Worm (Caenorhabditis elegans): ENCODE results near the gene cutl-17.

cutl-17 gene

ce11 chrIV:9450375-9450774 is 6.9 kb downstream of the cutl-17 start, which contains the start of gene cpin-1:
TSS of gene cpin-1 (plus strand) at chrIV:9450675.
- TF ChIP-seq nhr-6 (tag; optimal IDR thresholded peaks at IDR 0.05) (no peak), Y55F3AM.14 (GFP tag; optimal IDR thresholded peaks at IDR 0.05) (no peak), nhr-23 (tag; optimal IDR thresholded peaks at IDR 0.05) (no peak), R02D3.7 (tag; optimal IDR thresholded peaks at IDR 0.05) (no peak), ztf-1 (GFP tag; conservative IDR thresholded peaks at IDR 0.05) (no peak), nhr-25 (tag; optimal IDR thresholded peaks at IDR 0.05) (no peak), nhr-237 (tag; optimal IDR thresholded peaks at IDR 0.05) (no peak), sem-4 (tag; optimal IDR thresholded peaks at IDR 0.05) (no peak), lin-11 (tag; optimal IDR thresholded peaks at IDR 0.05) (no peak)

ce11 chrIV:9447209-9447608 is 10.1 kb downstream of the cutl-17 start, which contains the start of gene hsp-12.6:
TSS of gene hsp-12.6 (minus strand) at chrIV:9447228.
- TF ChIP-seq nhr-77 (tag; optimal IDR thresholded peaks at IDR 0.05) (no peak), blmp-1 (tag; optimal IDR thresholded peaks at IDR 0.05; ENCODE audit: insufficient read depth) (no peak), F13H6.1 (tag; optimal IDR thresholded peaks at IDR 0.05) (peak; percentile 47), C34F6.9 (tag; optimal IDR thresholded peaks at IDR 0.05) (peak; percentile 9), lin-11 (tag; optimal IDR thresholded peaks at IDR 0.05) (no peak), lsy-2 (tag; optimal IDR thresholded peaks at IDR 0.05) (peak in 1 of 2 experiments; percentile 33), nhr-237 (tag; optimal IDR thresholded peaks at IDR 0.05) (no peak), nhr-23 (tag; optimal IDR thresholded peaks at IDR 0.05) (no peak), snpc-4 (tag; optimal IDR thresholded peaks at IDR 0.05) (peak; percentile 32), nhr-129 (tag; optimal IDR thresholded peaks at IDR 0.05) (peak; percentile 60), R02D3.7 (tag; optimal IDR thresholded peaks at IDR 0.05) (no peak), peb-1 (tag; optimal IDR thresholded peaks at IDR 0.05) (no peak), skn-1 (tag; optimal IDR thresholded peaks at IDR 0.05) (no peak), sma-9 (GFP tag; optimal IDR thresholded peaks at IDR 0.05) (peak; percentile 69), sma-9 (tag; optimal IDR thresholded peaks at IDR 0.05) (no peak)

DNA sequence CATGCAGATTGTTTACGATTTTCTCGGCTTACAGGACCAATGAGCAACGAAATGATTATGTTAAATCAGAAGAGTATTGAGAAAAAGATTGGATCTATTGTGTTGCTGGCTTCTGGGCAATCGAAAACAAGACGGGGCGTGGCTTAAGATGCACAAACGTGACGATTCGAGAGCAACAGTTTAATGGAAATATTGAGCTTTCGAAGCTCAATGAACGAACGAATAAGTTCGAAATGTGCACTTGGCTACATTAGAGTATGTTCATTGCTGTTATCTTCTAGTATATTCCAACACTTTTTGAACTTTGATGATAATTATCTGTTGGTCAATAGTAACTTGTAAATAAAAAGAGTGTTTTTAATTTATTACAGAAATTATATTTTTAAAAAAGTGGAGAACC is 11.9 kb downstream of the cutl-17 start, which contains the start of gene hsp-12.3:
Gene hsp-12.3 (minus strand): TSS at position 101 of the 400 bp plus-strand sequence.
- no peak for TF ChIP-seq mdl-1 (tag; optimal IDR thresholded peaks at IDR 0.05)
- no peak for TF ChIP-seq ztf-4 (tag; optimal IDR thresholded peaks at IDR 0.05)
- no peak for TF ChIP-seq F13H6.1 (tag; optimal IDR thresholded peaks at IDR 0.05)
- no peak for TF ChIP-seq zag-1 (tag; optimal IDR thresholded peaks at IDR 0.05)

DNA sequence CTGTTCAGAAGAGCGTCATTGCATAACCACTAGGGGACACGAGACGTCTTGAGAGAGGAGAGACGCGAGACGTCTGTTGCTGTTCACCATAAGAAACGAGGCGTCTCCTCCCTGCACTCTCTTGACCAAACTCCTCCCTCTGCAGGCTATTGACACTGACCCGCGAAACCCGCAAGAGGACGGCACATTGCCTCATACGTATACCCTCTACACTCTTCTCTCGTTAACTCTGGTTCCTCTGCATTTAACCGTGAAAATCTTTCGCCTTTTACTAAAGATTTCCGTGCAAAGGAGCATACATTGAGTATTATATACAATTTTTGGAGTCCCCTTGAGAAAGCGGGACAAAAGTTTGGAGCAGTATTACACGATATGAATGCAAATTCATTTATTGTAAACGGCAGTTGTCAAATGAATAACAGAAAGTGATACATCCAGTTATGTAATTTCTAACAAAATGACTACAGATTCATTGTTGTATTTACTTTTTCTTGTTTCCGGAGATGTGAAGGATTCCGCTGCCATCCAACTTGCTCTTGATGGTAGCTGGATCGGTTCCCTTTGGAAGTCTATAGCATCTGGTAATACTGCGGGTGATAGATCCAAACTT is 12.8 kb downstream of the cutl-17 start:
- peak; percentile 66 for TF ChIP-seq ceh-16 (tag; optimal IDR thresholded peaks at IDR 0.05)
- peak; percentile 95 for TF ChIP-seq crh-2 (tag; optimal IDR thresholded peaks at IDR 0.05)
- peak; percentile 19 for TF ChIP-seq ZK546.5 (tag; optimal IDR thresholded peaks at IDR 0.05)
- peak; percentile 23 for TF ChIP-seq ceh-82 (tag; optimal IDR thresholded peaks at IDR 0.05)
- TF ChIP-seq nhr-129 (tag; optimal IDR thresholded peaks at IDR 0.05) = peak; percentile 95
- no peak for TF ChIP-seq nhr-23 (tag; optimal IDR thresholded peaks at IDR 0.05)
- TF ChIP-seq sma-9 (GFP tag; optimal IDR thresholded peaks at IDR 0.05) = peak; percentile 96
- no peak for TF ChIP-seq sma-9 (tag; optimal IDR thresholded peaks at IDR 0.05)
- TF ChIP-seq sem-4 (tag; optimal IDR thresholded peaks at IDR 0.05) = peak; percentile 93
- TF ChIP-seq Y55F3AM.14 (GFP tag; optimal IDR thresholded peaks at IDR 0.05) = peak; percentile 86
- peak; percentile 83 for TF ChIP-seq unc-55 (GFP tag; optimal IDR thresholded peaks at IDR 0.05)
- TF ChIP-seq lsy-2 (tag; optimal IDR thresholded peaks at IDR 0.05) = peak; percentile 84 to 92
- TF ChIP-seq snpc-4 (tag; optimal IDR thresholded peaks at IDR 0.05) = peak; percentile 99
- TF ChIP-seq nhr-12 (tag; optimal IDR thresholded peaks at IDR 0.05) = no peak
- TF ChIP-seq C34F6.9 (tag; optimal IDR thresholded peaks at IDR 0.05) = peak; percentile 94
- TF ChIP-seq nhr-6 (tag; optimal IDR thresholded peaks at IDR 0.05) = peak; percentile 88
- peak; percentile 86 for TF ChIP-seq ztf-4 (tag; optimal IDR thresholded peaks at IDR 0.05)
- peak; percentile 52 for TF ChIP-seq dmd-4 (tag; optimal IDR thresholded peaks at IDR 0.05)
- TF ChIP-seq blmp-1 (tag; optimal IDR thresholded peaks at IDR 0.05; ENCODE audit: insufficient read depth) = peak; percentile 81
- peak; percentile 76 for TF ChIP-seq gmeb-1 (tag; optimal IDR thresholded peaks at IDR 0.05)
- peak; percentile 94 for TF ChIP-seq fos-1 (tag; optimal IDR thresholded peaks at IDR 0.05)
- TF ChIP-seq elt-3 (tag; optimal IDR thresholded peaks at IDR 0.05) = no peak
- peak; percentile 67 for TF ChIP-seq nhr-10 (tag; optimal IDR thresholded peaks at IDR 0.05)
- TF ChIP-seq nhr-21 (tag; optimal IDR thresholded peaks at IDR 0.05) = peak; percentile 96
- no peak for TF ChIP-seq ztf-1 (GFP tag; conservative IDR thresholded peaks at IDR 0.05)
- TF ChIP-seq unc-39 (tag; optimal IDR thresholded peaks at IDR 0.05) = no peak
- TF ChIP-seq alr-1 (tag; optimal IDR thresholded peaks at IDR 0.05) = no peak
- TF ChIP-seq ama-1 (optimal IDR thresholded peaks at IDR 0.05) = peak; percentile 99
- TF ChIP-seq F13H6.1 (tag; optimal IDR thresholded peaks at IDR 0.05) = peak; percentile 97
- peak; percentile 72 for TF ChIP-seq mab-5 (tag; optimal IDR thresholded peaks at IDR 0.05)
- peak; percentile 66 to 84 for TF ChIP-seq mdl-1 (tag; optimal IDR thresholded peaks at IDR 0.05)
- peak; percentile 93 for TF ChIP-seq lin-11 (tag; optimal IDR thresholded peaks at IDR 0.05)
- TF ChIP-seq lin-13 (GFP tag; optimal IDR thresholded peaks at IDR 0.05) = peak; percentile 92
- no peak for TF ChIP-seq peb-1 (tag; optimal IDR thresholded peaks at IDR 0.05)
- TF ChIP-seq elt-1 (tag; optimal IDR thresholded peaks at IDR 0.05) = no peak
- peak; percentile 93 for TF ChIP-seq sma-3 (GFP tag; optimal IDR thresholded peaks at IDR 0.05)
- TF ChIP-seq egl-27 (tag; optimal IDR thresholded peaks at IDR 0.05) = peak; percentile 90
- TF ChIP-seq unc-62 (GFP tag; optimal IDR thresholded peaks at IDR 0.05) = no peak

Measured in whole organism, L2 larva.